Worm (Caenorhabditis elegans): ENCODE data around the gene C13A2.1.

DNA sequence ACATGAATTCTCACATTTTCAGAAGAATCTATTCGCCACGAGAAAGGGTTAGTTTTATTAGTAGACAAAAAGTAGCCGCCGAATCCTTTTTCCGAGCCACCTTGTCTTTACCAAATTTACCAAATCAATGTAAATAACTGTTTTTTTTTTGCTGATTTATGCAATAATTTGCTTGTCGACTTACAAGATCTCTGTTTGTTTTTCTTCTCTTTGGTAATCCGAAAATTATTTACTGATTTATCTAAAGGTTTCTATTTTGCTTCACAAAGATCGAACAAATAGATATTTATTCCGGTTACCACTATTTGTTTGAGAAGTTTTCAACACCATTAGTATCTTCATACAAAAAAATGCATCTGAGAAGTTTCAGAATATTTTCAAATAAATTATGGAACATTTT lies 22.8 kb upstream of the C13A2.1 start, which contains the start of gene C13A2.7:
- TF ChIP-seq nhr-11 (tag; optimal IDR thresholded peaks at IDR 0.05): no peak
- TF ChIP-seq eyg-1 (tag; optimal IDR thresholded peaks at IDR 0.05): no peak
- TF ChIP-seq npax-4 (tag; optimal IDR thresholded peaks at IDR 0.05): no peak
- no peak for TF ChIP-seq gmeb-2 (tag; optimal IDR thresholded peaks at IDR 0.05)
- no peak for TF ChIP-seq F13H6.1 (tag; optimal IDR thresholded peaks at IDR 0.05)
- TF ChIP-seq pha-4 (tag; optimal IDR thresholded peaks at IDR 0.05): no peak
- no peak for TF ChIP-seq elt-4 (tag; optimal IDR thresholded peaks at IDR 0.05)
- no peak for TF ChIP-seq ama-1 (optimal IDR thresholded peaks at IDR 0.05)
- TF ChIP-seq ceh-14 (tag; optimal IDR thresholded peaks at IDR 0.05): no peak
- no peak for TF ChIP-seq ahr-1 (tag; optimal IDR thresholded peaks at IDR 0.05)
- no peak for TF ChIP-seq elt-2 (tag; optimal IDR thresholded peaks at IDR 0.05)
- TF ChIP-seq hlh-13 (GFP tag; optimal IDR thresholded peaks at IDR 0.05): no peak
- no peak for TF ChIP-seq tbx-2 (tag; optimal IDR thresholded peaks at IDR 0.05)
- no peak for TF ChIP-seq ceh-30 (tag; optimal IDR thresholded peaks at IDR 0.05)
